Worm (Caenorhabditis elegans): ENCODE results near the gene ttc-39B.
A peak's percentile ranks its signal among the peaks of the same experiment; 100 is the strongest.

The ttc-39B gene

DNA sequence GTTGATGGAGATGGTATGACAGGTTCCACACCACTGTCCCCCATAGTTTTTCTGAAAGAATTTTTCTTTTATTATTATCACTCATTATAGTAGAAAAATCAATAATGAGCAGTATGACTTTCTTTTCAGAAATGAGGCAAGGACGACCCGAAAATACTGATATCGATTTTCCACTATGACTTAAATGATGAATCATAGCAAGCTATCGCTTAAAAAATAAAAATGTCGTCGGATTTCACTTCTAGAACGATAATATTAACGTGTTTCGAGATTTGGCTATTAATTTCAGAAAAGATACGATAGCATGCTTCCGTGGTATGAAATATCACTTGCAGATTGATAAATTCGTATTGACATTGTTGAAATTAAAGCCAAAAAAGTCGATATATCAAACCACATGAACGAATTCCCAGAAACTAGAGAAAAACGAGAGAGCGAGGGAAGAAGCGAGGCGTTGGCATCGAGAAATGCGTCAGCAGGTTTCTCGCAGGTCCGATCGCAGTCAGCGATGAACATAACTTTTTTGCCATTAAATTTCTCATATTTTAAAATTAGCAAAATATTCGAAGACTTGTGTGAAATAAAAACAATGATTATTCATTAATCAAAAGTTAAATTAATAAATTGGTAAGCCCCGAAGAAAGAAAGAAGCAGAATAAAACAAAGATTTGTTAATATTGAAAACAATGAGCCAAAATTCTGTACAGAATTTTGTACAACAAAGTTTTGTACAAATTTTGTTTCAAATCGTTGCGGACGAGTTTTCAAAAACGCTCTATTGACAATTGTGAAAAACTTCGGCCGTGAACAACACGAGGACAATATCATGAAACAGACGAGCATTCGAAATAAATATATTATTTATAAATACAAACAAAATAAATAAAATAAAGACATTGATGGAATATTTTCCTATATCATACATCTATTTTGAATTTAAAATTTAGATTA, 21.9 kb upstream of the ttc-39B start, which contains the start of gene C32D5.11 (continued):
- no peak for TF ChIP-seq lin-32 (GFP tag; optimal IDR thresholded peaks at IDR 0.05)
- peak; percentile 55 for TF ChIP-seq sptf-1 (tag; optimal IDR thresholded peaks at IDR 0.05)
- TF ChIP-seq ham-2 (GFP tag; optimal IDR thresholded peaks at IDR 0.05): no peak
- no peak for TF ChIP-seq nhr-237 (tag; optimal IDR thresholded peaks at IDR 0.05)

DNA sequence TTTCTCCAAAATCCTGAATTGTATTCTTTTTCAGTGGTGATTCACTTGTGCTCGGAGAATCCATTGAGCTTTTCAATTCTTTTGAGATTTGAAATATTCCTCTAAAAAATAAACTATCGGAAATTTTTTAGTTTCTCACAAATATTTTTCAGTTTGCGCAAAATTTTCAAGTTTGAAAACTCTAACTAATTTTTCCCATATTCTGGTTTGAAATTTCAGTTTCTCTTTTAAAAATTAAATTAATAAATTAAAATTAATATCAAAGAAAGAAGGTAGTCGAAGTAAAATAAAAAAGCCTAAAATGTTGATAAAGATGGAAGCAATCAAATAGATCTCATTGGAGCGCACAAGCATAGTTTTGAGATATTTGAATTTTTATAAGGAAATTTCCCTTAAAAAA, 18.1 kb upstream of the ttc-39B start, which contains the start of gene C32D5.10:
C32D5.10 (minus strand) TSS at position 101 of the 400 bp plus-strand sequence.
- no peak for TF ChIP-seq mls-2 (tag; optimal IDR thresholded peaks at IDR 0.05)
- TF ChIP-seq drap-1 (GFP tag; optimal IDR thresholded peaks at IDR 0.05): no peak
- TF ChIP-seq nhr-76 (tag; optimal IDR thresholded peaks at IDR 0.05): no peak
- no peak for TF ChIP-seq nhr-2 (tag; optimal IDR thresholded peaks at IDR 0.05)
- TF ChIP-seq blmp-1 (tag; optimal IDR thresholded peaks at IDR 0.05): no peak
- TF ChIP-seq lin-32 (GFP tag; optimal IDR thresholded peaks at IDR 0.05): no peak
- TF ChIP-seq ces-1 (GFP tag; optimal IDR thresholded peaks at IDR 0.05): no peak
- no peak for TF ChIP-seq nhr-12 (tag; optimal IDR thresholded peaks at IDR 0.05)
- no peak for TF ChIP-seq elt-3 (tag; optimal IDR thresholded peaks at IDR 0.05)
- no peak for TF ChIP-seq bed-3 (GFP tag; optimal IDR thresholded peaks at IDR 0.05)
- TF ChIP-seq flh-1 (GFP tag; optimal IDR thresholded peaks at IDR 0.05): no peak
- no peak for TF ChIP-seq unc-62 (GFP tag; optimal IDR thresholded peaks at IDR 0.05)

DNA sequence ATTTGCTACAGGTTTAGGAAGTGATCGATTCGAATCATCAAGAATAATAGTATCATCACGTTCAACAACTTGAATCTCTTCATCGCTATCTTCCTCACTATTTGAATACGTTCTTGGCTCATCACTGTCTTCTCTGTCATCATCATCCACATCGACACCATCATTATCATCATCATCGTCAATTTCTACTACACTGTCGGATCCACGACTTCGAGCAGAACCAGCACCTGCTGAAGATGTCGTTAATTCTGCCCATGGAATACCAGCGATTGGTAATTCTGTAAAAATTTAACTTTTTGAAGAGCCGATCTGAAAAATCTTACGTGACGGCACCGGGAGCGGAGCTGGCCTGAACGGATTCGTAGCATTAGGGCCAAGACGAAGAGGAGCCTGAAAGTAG, 16.2 kb upstream of the ttc-39B start:
- no peak for TF ChIP-seq ham-2 (GFP tag; optimal IDR thresholded peaks at IDR 0.05)
- TF ChIP-seq mls-2 (tag; optimal IDR thresholded peaks at IDR 0.05): no peak
- TF ChIP-seq nhr-237 (tag; optimal IDR thresholded peaks at IDR 0.05): no peak
- no peak for TF ChIP-seq sptf-1 (tag; optimal IDR thresholded peaks at IDR 0.05)
- no peak for TF ChIP-seq ztf-11 (tag; optimal IDR thresholded peaks at IDR 0.05)
- TF ChIP-seq ces-1 (GFP tag; optimal IDR thresholded peaks at IDR 0.05): no peak

DNA sequence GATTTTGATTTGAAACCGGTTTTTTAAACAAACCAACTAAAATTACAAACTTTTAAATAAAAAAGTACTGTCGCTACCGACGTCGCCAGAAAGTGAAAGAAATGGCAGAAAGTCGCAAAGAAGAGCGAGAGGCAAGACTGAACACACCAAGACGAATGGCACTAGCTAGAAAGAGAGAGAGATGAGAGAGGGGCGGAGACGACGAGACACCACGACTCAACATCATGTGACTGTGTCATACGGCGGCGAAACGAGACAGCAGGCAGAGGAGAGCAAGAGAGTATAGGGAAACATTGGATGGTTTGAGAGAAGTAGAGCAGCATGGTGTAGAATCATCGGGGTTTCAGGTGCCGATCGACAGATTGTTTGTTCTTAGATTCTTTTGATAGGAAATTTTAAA, 14.6 kb upstream of the ttc-39B start:
- peak; percentile 4 for TF ChIP-seq lin-13 (tag; optimal IDR thresholded peaks at IDR 0.05)
- TF ChIP-seq ztf-11 (tag; optimal IDR thresholded peaks at IDR 0.05): peak; percentile 25
- no peak for TF ChIP-seq mab-5 (tag; optimal IDR thresholded peaks at IDR 0.05)
- TF ChIP-seq pha-4 (tag; optimal IDR thresholded peaks at IDR 0.05): peak; percentile 91
- TF ChIP-seq drap-1 (GFP tag; optimal IDR thresholded peaks at IDR 0.05): no peak
- TF ChIP-seq M03D4.4 (tag; optimal IDR thresholded peaks at IDR 0.05): peak; percentile 12
- peak; percentile 74 for TF ChIP-seq mep-1 (tag; optimal IDR thresholded peaks at IDR 0.05)
- TF ChIP-seq nhr-12 (tag; optimal IDR thresholded peaks at IDR 0.05): no peak
- peak; percentile 31 for TF ChIP-seq blmp-1 (tag; optimal IDR thresholded peaks at IDR 0.05)
- peak; percentile 87 for TF ChIP-seq hlh-1 (tag; optimal IDR thresholded peaks at IDR 0.05)
- peak; percentile 68 for TF ChIP-seq ham-2 (GFP tag; optimal IDR thresholded peaks at IDR 0.05)
- no peak for TF ChIP-seq mls-2 (tag; optimal IDR thresholded peaks at IDR 0.05)
- no peak for TF ChIP-seq lin-32 (GFP tag; optimal IDR thresholded peaks at IDR 0.05)
- no peak for TF ChIP-seq snpc-4 (tag; optimal IDR thresholded peaks at IDR 0.05)
- no peak for TF ChIP-seq nhr-28 (tag; optimal IDR thresholded peaks at IDR 0.05)
- no peak for TF ChIP-seq ceh-39 (tag; optimal IDR thresholded peaks at IDR 0.05)
- TF ChIP-seq ceh-43 (GFP tag; optimal IDR thresholded peaks at IDR 0.05): no peak
- no peak for TF ChIP-seq ceh-83 (GFP tag; optimal IDR thresholded peaks at IDR 0.05)
- TF ChIP-seq nhr-76 (tag; optimal IDR thresholded peaks at IDR 0.05): no peak
- TF ChIP-seq sptf-1 (tag; optimal IDR thresholded peaks at IDR 0.05): no peak
- peak; percentile 53 for TF ChIP-seq lsy-2 (tag; optimal IDR thresholded peaks at IDR 0.05)
- TF ChIP-seq zip-8 (tag; optimal IDR thresholded peaks at IDR 0.05): no peak
- peak; percentile 22 for TF ChIP-seq nhr-2 (tag; optimal IDR thresholded peaks at IDR 0.05)
- peak; percentile 29 for TF ChIP-seq nhr-237 (tag; optimal IDR thresholded peaks at IDR 0.05)
- TF ChIP-seq unc-62 (GFP tag; optimal IDR thresholded peaks at IDR 0.05): peak; percentile 83
- peak; percentile 36 for TF ChIP-seq unc-120 (tag; optimal IDR thresholded peaks at IDR 0.05; ENCODE audit: poor library complexity, severe bottlenecking)

All from whole organism, mixed stage, embryonic.